Fruit fly (Drosophila melanogaster) S2 (cell line): ENCODE measurements around the gene CG5498.

Source experiments
- CG8478 ChIP-seq: fragments of >200 bp; optimal IDR thresholded peaks from 2 replicates; lab custom pipeline; 2018
- CTCF ChIP-seq, 2 experiments: fragments of >200 bp; optimal IDR thresholded peaks; 2 replicates each; lab custom pipeline; 2018

dm6 chr3L:20385969-20386370, 2.1 kb upstream of the CG5498 start:
- no peak for TF ChIP-seq CTCF (optimal IDR thresholded peaks at IDR 0.05; lab: Kevin White, UChicago)
- no peak for TF ChIP-seq CG8478 (lab: Kevin White, UChicago)
